Fruit fly (Drosophila melanogaster): ENCODE results near the gene CG18622.

- TF ChIP-seq CTCF (optimal IDR thresholded peaks at IDR 0.05) (no peak), CG8478 (optimal IDR thresholded peaks at IDR 0.05) (no peak)
Observed at dm6 chr3R:17028393-17028792, 40.9 kb upstream of the CG18622 start, which contains the start of gene CG5225.

Data from S2 (cell line).